Worm (Caenorhabditis elegans) whole organism, mixed stage, embryonic: Measurements from ENCODE around the gene F43C11.1.

Experiments
- ces-1 ChIP-seq: fragments of 150-350 bp; optimal IDR thresholded peaks from 2 replicates; lab custom pipeline; 2014; ENCODE audit warnings: missing biosample characterization, missing genetic modification reagents, missing genetic modification characterization
- elt-1 ChIP-seq: sonication (generic microtip); optimal IDR thresholded peaks from 2 replicates; lab custom pipeline; 2017; ENCODE audit warnings: missing genetic modification characterization, mild to moderate bottlenecking, missing compliant biosample characterization, antibody characterized with exemption, moderate library complexity, borderline replicate concordance; ENCODE audit not compliant: insufficient read depth
- elt-3 ChIP-seq: fragments of 150-350 bp; optimal IDR thresholded peaks from 2 replicates; lab custom pipeline; 2014; ENCODE audit warnings: missing biosample characterization, missing genetic modification characterization
- lin-13 ChIP-seq: fragments of 150-350 bp; optimal IDR thresholded peaks from 2 replicates; lab custom pipeline; 2014; ENCODE audit warnings: missing biosample characterization, missing genetic modification characterization
- mep-1 ChIP-seq: fragments of 150-350 bp; optimal IDR thresholded peaks from 2 replicates; lab custom pipeline; 2017; ENCODE audit warnings: missing biosample characterization, missing genetic modification reagents, missing genetic modification characterization, inconsistent platforms
- nhr-237 ChIP-seq: fragments of 150-350 bp; optimal IDR thresholded peaks from 2 replicates; lab custom pipeline; 2014; ENCODE audit warnings: missing biosample characterization, missing genetic modification characterization
- nhr-76 ChIP-seq: sonication (generic microtip); optimal IDR thresholded peaks from 2 replicates; lab custom pipeline; 2017; ENCODE audit warnings: missing biosample characterization, missing genetic modification characterization
- pha-4 ChIP-seq: fragments of 150-350 bp; optimal IDR thresholded peaks from 2 replicates; lab custom pipeline; 2018; ENCODE audit warnings: missing biosample characterization, missing genetic modification reagents, missing genetic modification characterization
- snpc-4 ChIP-seq: fragments of 150-350 bp; optimal IDR thresholded peaks from 2 replicates; lab custom pipeline; 2014; ENCODE audit warnings: missing biosample characterization, missing genetic modification characterization
- unc-120 ChIP-seq: sonication (generic microtip); optimal IDR thresholded peaks from 2 replicates; lab custom pipeline; 2017; ENCODE audit warnings: missing genetic modification characterization, missing compliant biosample characterization; ENCODE audit not compliant: poor library complexity, severe bottlenecking
- unc-39 ChIP-seq: fragments of 150-350 bp; optimal IDR thresholded peaks from 2 replicates; lab custom pipeline; 2014; ENCODE audit warnings: missing biosample characterization, missing genetic modification characterization
- unc-62 ChIP-seq: fragments of 150-350 bp; optimal IDR thresholded peaks from 2 replicates; lab custom pipeline; 2014; ENCODE audit warnings: missing biosample characterization, missing genetic modification reagents, missing genetic modification characterization
- zip-8 ChIP-seq: fragments of 150-350 bp; optimal IDR thresholded peaks from 2 replicates; lab custom pipeline; 2014; ENCODE audit warnings: missing biosample characterization, missing genetic modification characterization
- ztf-11 ChIP-seq: fragments of 150-350 bp; optimal IDR thresholded peaks from 2 replicates; lab custom pipeline; 2014; ENCODE audit warnings: missing biosample characterization, missing genetic modification characterization

ce11 chrII:2340974-2341373 lies 15.9 kb upstream of the F43C11.1 start:
- TF ChIP-seq pha-4 (tag; lab: Kevin White, UChicago) (no peak), unc-39 (tag; lab: Kevin White, UChicago) (no peak), unc-120 (no peak), ces-1 (peak; percentile 26), unc-62 (GFP tag; lab: Kevin White, UChicago) (no peak), ztf-11 (tag; lab: Kevin White, UChicago) (no peak), snpc-4 (tag; lab: Kevin White, UChicago) (no peak), zip-8 (tag; lab: Kevin White, UChicago) (no peak), lin-13 (tag; lab: Kevin White, UChicago) (no peak), elt-1 (tag; lab: Kevin White, UChicago) (no peak), mep-1 (tag; lab: Kevin White, UChicago) (no peak), nhr-76 (tag; lab: Kevin White, UChicago) (no peak), nhr-237 (no peak), elt-3 (tag; lab: Kevin White, UChicago) (no peak)
